Worm (Caenorhabditis elegans) whole organism, L4 larva: ENCODE results near the gene math-23.

Experiments
- R02D3.7 ChIP-seq: fragments of 150-350 bp; sonication (generic microtip); optimal IDR thresholded peaks from 3 replicates; lab custom pipeline; 2014; ENCODE audit warnings: missing biosample characterization, missing genetic modification characterization
- aha-1 ChIP-seq: fragments of 150-350 bp; peaks from one replicate; lab custom pipeline; 2014; ENCODE audit warnings: missing biosample characterization, missing genetic modification characterization
- dmd-6 ChIP-seq: fragments of 200-800 bp; sonication (Bioruptor generic); IDR thresholded peaks from 2 replicates; pipeline ENCODE4 v1.3.6; 2022; ENCODE audit warnings: missing genetic modification reagents, missing genetic modification characterization, missing compliant biosample characterization
- nhr-6 ChIP-seq: fragments of 150-350 bp; optimal IDR thresholded peaks from 2 replicates; lab custom pipeline; 2014; ENCODE audit warnings: missing biosample characterization, missing genetic modification characterization
- pqm-1 ChIP-seq: sonication (generic microtip); optimal IDR thresholded peaks from 2 replicates; lab custom pipeline; 2017; ENCODE audit warnings: missing biosample characterization, missing genetic modification characterization
- zfp-2 ChIP-seq: sonication (generic microtip); optimal IDR thresholded peaks from 2 replicates; lab custom pipeline; 2016; ENCODE audit warnings: mild to moderate bottlenecking, missing genetic modification characterization, missing compliant biosample characterization

The math-23 gene

DNA sequence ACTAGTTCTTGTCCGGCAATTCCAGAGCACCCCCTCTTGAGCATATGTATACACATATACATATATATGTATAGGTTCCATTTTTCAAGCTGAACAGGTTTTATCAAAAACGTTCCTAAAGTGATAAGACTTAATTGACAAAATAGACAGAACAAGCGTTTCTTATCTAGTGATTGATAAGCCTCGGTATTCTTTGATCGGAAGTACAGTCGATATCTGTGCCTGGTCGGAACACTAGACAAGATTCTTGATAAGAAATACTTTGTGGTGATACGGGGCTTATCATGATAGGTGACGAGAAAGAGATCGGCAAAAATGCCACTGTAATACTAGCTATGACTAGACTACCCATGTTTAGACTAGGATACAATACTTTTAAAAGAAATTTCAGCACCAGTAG is 47.0 kb downstream of the math-23 start (continued):
- TF ChIP-seq aha-1 (tag; lab: Kevin White, UChicago), result peak; percentile 26
- TF ChIP-seq dmd-6 (GFP tag; lab: Robert Waterston, UW), result peak; percentile 92
- no peak for TF ChIP-seq R02D3.7 (tag; lab: Kevin White, UChicago)
- peak; percentile 5 for TF ChIP-seq nhr-6 (tag; lab: Kevin White, UChicago)
- TF ChIP-seq zfp-2 (tag; lab: Kevin White, UChicago), result no peak
- peak; percentile 87 for TF ChIP-seq pqm-1
